Worm (Caenorhabditis elegans) whole organism, L2 larva: ENCODE results near the gene oga-1.

Source experiments
- ama-1 ChIP-seq: fragments of 150-350 bp; optimal IDR thresholded peaks from 2 replicates; lab custom pipeline; 2018; ENCODE audit warnings: inconsistent platforms
- ceh-16 ChIP-seq: fragments of 150-350 bp; optimal IDR thresholded peaks from 2 replicates; lab custom pipeline; 2014; ENCODE audit warnings: missing biosample characterization, missing genetic modification characterization
- nhr-237 ChIP-seq: fragments of 150-350 bp; optimal IDR thresholded peaks from 2 replicates; lab custom pipeline; 2014; ENCODE audit warnings: missing biosample characterization, missing genetic modification characterization
- sem-4 ChIP-seq: fragments of 150-350 bp; optimal IDR thresholded peaks from 2 replicates; lab custom pipeline; 2014; ENCODE audit warnings: missing biosample characterization, missing genetic modification reagents, missing genetic modification characterization

ce11 chrX:9297834-9298233 is 49.4 kb downstream of the oga-1 start, which contains the start of gene B0416.7:
- TF ChIP-seq ceh-16 (no peak), sem-4 (no peak), nhr-237 (tag; lab: Kevin White, UChicago) (no peak), ama-1 (lab: Kevin White, UChicago) (no peak)
